Fruit fly (Drosophila melanogaster): ENCODE data around the gene Med.

Gene Med

DNA sequence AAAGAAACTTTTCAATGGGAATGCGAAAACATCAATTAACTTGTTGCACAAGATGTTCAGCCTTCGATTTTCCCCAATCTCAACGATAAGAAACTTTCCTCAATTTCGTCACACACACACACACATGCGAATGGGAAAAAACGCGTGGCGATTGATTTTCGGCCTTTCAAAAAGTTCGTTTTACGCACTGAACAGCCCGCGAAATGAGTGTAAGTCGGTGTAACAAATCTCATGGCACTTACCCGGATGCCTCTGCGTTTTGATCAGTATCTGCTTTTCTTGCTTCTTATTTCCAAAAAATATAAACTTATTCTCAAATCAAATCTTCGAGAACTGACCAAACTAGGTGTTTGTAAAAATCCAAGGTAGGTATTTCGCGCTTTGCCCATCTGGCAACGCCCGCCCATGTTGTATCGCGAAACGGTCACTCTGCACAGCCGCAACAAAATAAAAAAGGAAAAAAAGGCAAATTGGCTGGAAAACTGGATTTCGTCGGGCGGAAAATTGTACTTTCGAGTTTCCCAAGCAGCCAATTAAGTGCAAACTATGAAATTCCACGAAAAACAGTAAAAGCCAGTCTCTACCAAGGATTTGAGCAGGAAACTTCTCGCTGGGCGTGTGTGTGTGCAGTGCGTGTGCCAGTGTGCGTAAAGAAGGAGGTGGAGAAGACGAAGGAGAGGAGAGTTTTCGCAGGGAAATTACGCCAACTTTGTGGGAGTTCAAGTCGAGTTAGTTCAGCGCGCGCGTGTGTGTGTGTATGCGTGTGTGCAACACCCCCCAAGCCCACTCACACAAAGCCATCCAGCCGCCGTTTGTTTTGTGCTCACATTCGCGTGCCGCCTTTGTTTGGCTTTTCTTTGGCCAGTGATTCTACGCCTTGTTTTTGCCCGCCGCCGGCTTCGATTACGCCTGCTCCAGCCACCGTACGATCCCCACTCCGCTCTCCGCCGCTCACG is at the start of gene Med (continued):
- no peak for TF ChIP-seq CG10979 (tag; optimal IDR thresholded peaks at IDR 0.05)
- no peak for TF ChIP-seq pum (GFP tag; optimal IDR thresholded peaks at IDR 0.05)
- no peak for TF ChIP-seq corto (GFP tag; optimal IDR thresholded peaks at IDR 0.05)
- TF ChIP-seq CG1647 (GFP tag; optimal IDR thresholded peaks at IDR 0.05): no peak
- peak; percentile 48 for TF ChIP-seq Sry-δ (GFP tag; optimal IDR thresholded peaks at IDR 0.05)
- TF ChIP-seq MESR4 (GFP tag; optimal IDR thresholded peaks at IDR 0.05): peak; percentile 79
- no peak for TF ChIP-seq CG15073 (GFP tag; optimal IDR thresholded peaks at IDR 0.05)
- TF ChIP-seq so (GFP tag; IDR thresholded peaks at IDR 0.05): no peak
- no peak for TF ChIP-seq CG7963 (GFP tag; IDR thresholded peaks at IDR 0.05; ENCODE audit: partially characterized antibody)
- TF ChIP-seq jing (GFP tag; optimal IDR thresholded peaks at IDR 0.05): no peak
- TF ChIP-seq Doc3 (GFP tag; IDR thresholded peaks at IDR 0.05; ENCODE audit: partially characterized antibody): no peak
- no peak for TF ChIP-seq CG2678 (tag; optimal IDR thresholded peaks at IDR 0.05)
- no peak for TF ChIP-seq CG3995 (GFP tag; optimal IDR thresholded peaks at IDR 0.05)
- no peak for TF ChIP-seq hbn (GFP tag; IDR thresholded peaks at IDR 0.05; ENCODE audit: partially characterized antibody)
- TF ChIP-seq CG18764 (GFP tag; optimal IDR thresholded peaks at IDR 0.05): no peak
- TF ChIP-seq sug (tag; optimal IDR thresholded peaks at IDR 0.05): peak; percentile 21
- TF ChIP-seq dan (GFP tag; IDR thresholded peaks at IDR 0.05): no peak
- no peak for TF ChIP-seq CG17612 (GFP tag; IDR thresholded peaks at IDR 0.05)
- peak; percentile 16 for TF ChIP-seq CG2712 (tag; optimal IDR thresholded peaks at IDR 0.05)
- no peak for TF ChIP-seq tll (GFP tag; optimal IDR thresholded peaks at IDR 0.05)
- no peak for TF ChIP-seq Fer2 (tag; optimal IDR thresholded peaks at IDR 0.05)
- no peak for TF ChIP-seq Dll (GFP tag; IDR thresholded peaks at IDR 0.05; ENCODE audit: partially characterized antibody)
- TF ChIP-seq tio (GFP tag; optimal IDR thresholded peaks at IDR 0.05): no peak
- TF ChIP-seq CG33557 (GFP tag; optimal IDR thresholded peaks at IDR 0.05): no peak
- no peak for TF ChIP-seq row (GFP tag; IDR thresholded peaks at IDR 0.05)
- TF ChIP-seq CG18011 (GFP tag; optimal IDR thresholded peaks at IDR 0.05): no peak
- no peak for TF ChIP-seq ftz-f1 (GFP tag; optimal IDR thresholded peaks at IDR 0.05)
- TF ChIP-seq YL-1 (GFP tag; optimal IDR thresholded peaks at IDR 0.05): peak; percentile 95
- TF ChIP-seq ro (GFP tag; IDR thresholded peaks at IDR 0.05): no peak
- no peak for TF ChIP-seq nerfin-2 (GFP tag; IDR thresholded peaks at IDR 0.05; ENCODE audit: partially characterized antibody)
- peak; percentile 42 for TF ChIP-seq CG15601 (tag; optimal IDR thresholded peaks at IDR 0.05)
- TF ChIP-seq vnd (GFP tag; IDR thresholded peaks at IDR 0.05; ENCODE audit: partially characterized antibody): no peak
- no peak for TF ChIP-seq CG8290 (GFP tag; optimal IDR thresholded peaks at IDR 0.05)
- TF ChIP-seq CG8290 (tag; optimal IDR thresholded peaks at IDR 0.05): peak in 1 of 2 experiments; percentile 20
- TF ChIP-seq Hmr (GFP tag; optimal IDR thresholded peaks at IDR 0.05): no peak
- TF ChIP-seq CG10654 (GFP tag; optimal IDR thresholded peaks at IDR 0.05): no peak
- TF ChIP-seq PHDP (tag; optimal IDR thresholded peaks at IDR 0.05): no peak
- peak; percentile 80 for TF ChIP-seq CG15514 (GFP tag; optimal IDR thresholded peaks at IDR 0.05)
- no peak for TF ChIP-seq CG2120 (GFP tag; optimal IDR thresholded peaks at IDR 0.05)
- peak in 1 of 2 experiments; percentile 4 for TF ChIP-seq Trl (optimal IDR thresholded peaks at IDR 0.05)
- no peak for TF ChIP-seq Trl (GFP tag; optimal IDR thresholded peaks at IDR 0.05)
- no peak for TF ChIP-seq CG3726 (GFP tag; IDR thresholded peaks at IDR 0.05)
- TF ChIP-seq CG12071 (GFP tag; optimal IDR thresholded peaks at IDR 0.05): no peak
- no peak for TF ChIP-seq ttk (GFP tag; IDR thresholded peaks at IDR 0.05)
- TF ChIP-seq Hand (GFP tag; optimal IDR thresholded peaks at IDR 0.05): no peak
- TF ChIP-seq CG8359 (GFP tag; optimal IDR thresholded peaks at IDR 0.05; ENCODE audit: borderline replicate concordance): peak; percentile 9
- peak; percentile 42 for TF ChIP-seq CG10267 (tag; optimal IDR thresholded peaks at IDR 0.05)
- peak; percentile 31 for TF ChIP-seq gro (GFP tag; optimal IDR thresholded peaks at IDR 0.05)
